Worm (Caenorhabditis elegans): ENCODE measurements around the gene eat-20.

ce11 chrX:15567986-15568940 is 58.5 kb downstream of the eat-20 start, which contains the start of gene dyn-1:
- TF ChIP-seq R02D3.7 (tag; optimal IDR thresholded peaks at IDR 0.05) (no peak), dmd-6 (GFP tag; IDR thresholded peaks at IDR 0.05) (peak; percentile 64), ama-1 (optimal IDR thresholded peaks at IDR 0.05) (no peak), ZK546.5 (tag; optimal IDR thresholded peaks at IDR 0.05) (no peak), ztf-7 (tag; optimal IDR thresholded peaks at IDR 0.05) (no peak), unc-39 (tag; optimal IDR thresholded peaks at IDR 0.05) (no peak), rbr-2 (tag; optimal IDR thresholded peaks at IDR 0.05) (peak; percentile 76), saeg-2 (GFP tag; IDR thresholded peaks at IDR 0.05) (no peak), nhr-11 (tag; optimal IDR thresholded peaks at IDR 0.05) (peak; percentile 16), nhr-6 (tag; optimal IDR thresholded peaks at IDR 0.05) (no peak), nhr-48 (tag; optimal IDR thresholded peaks at IDR 0.05) (peak; percentile 63), jun-1 (tag; optimal IDR thresholded peaks at IDR 0.05) (no peak)
